Worm (Caenorhabditis elegans) whole organism, L1 larva: ENCODE data around the gene C26F1.1.

ENCODE experiments used
- C16A3.4 ChIP-seq: fragments of 150-350 bp; optimal IDR thresholded peaks from 2 replicates; lab custom pipeline; 2014; ENCODE audit warnings: missing biosample characterization, missing genetic modification characterization
- Y116A8C.19 ChIP-seq: sonication (generic microtip); optimal IDR thresholded peaks from 2 replicates; lab custom pipeline; 2016; ENCODE audit warnings: missing compliant biosample characterization, missing genetic modification characterization, borderline replicate concordance
- aha-1 ChIP-seq: fragments of 150-350 bp; optimal IDR thresholded peaks from 2 replicates; lab custom pipeline; 2014; ENCODE audit warnings: missing biosample characterization, missing genetic modification characterization
- alr-1 ChIP-seq: fragments of 200-800 bp; sonication (Bioruptor generic); optimal IDR thresholded peaks from 2 replicates; lab custom pipeline; 2018; ENCODE audit warnings: borderline replicate concordance, mild to moderate bottlenecking, missing genetic modification characterization, missing compliant biosample characterization
- ceh-82 ChIP-seq, 3 experiments: fragments of 150-350 bp in 1 of 3; sonication (generic microtip) in 2 of 3; optimal IDR thresholded peaks; 2 replicates each; lab custom pipeline; 2014 to 2017; ENCODE audit warnings: missing biosample characterization in 3 of 3, missing genetic modification characterization in 3 of 3
- ceh-88 ChIP-seq: fragments of 200-800 bp; sonication (Bioruptor generic); IDR thresholded peaks from 2 replicates; pipeline ENCODE4 v1.3.6; 2022; ENCODE audit warnings: missing genetic modification characterization, missing compliant biosample characterization
- ceh-90 ChIP-seq: sonication (generic microtip); optimal IDR thresholded peaks from 2 replicates; lab custom pipeline; 2016; ENCODE audit warnings: missing genetic modification characterization, missing compliant biosample characterization
- ces-1 ChIP-seq: fragments of 150-350 bp; optimal IDR thresholded peaks from 2 replicates; lab custom pipeline; 2014; ENCODE audit warnings: missing biosample characterization, missing genetic modification reagents, missing genetic modification characterization
- efl-3 ChIP-seq: fragments of 200-800 bp; sonication (Bioruptor generic); optimal IDR thresholded peaks from 2 replicates; lab custom pipeline; 2018; ENCODE audit warnings: mild to moderate bottlenecking, missing genetic modification characterization, missing compliant biosample characterization
- egl-13 ChIP-seq: sonication (generic microtip); optimal IDR thresholded peaks from 2 replicates; lab custom pipeline; 2016; ENCODE audit warnings: missing genotype, missing genetic modification reagents, missing genetic modification characterization, missing compliant biosample characterization
- elt-2 ChIP-seq: sonication (generic microtip); optimal IDR thresholded peaks from 2 replicates; lab custom pipeline; 2016; ENCODE audit warnings: missing genetic modification characterization, mild to moderate bottlenecking, inconsistent platforms, missing compliant biosample characterization, missing genetic modification reagents
- fkh-10 ChIP-seq: sonication (generic microtip); optimal IDR thresholded peaks from 2 replicates; lab custom pipeline; 2017; ENCODE audit warnings: missing biosample characterization, missing genetic modification reagents, missing genetic modification characterization
- fkh-8 ChIP-seq: sonication (generic microtip); optimal IDR thresholded peaks from 2 replicates; lab custom pipeline; 2016; ENCODE audit warnings: mild to moderate bottlenecking, missing genetic modification characterization, missing compliant biosample characterization
- fos-1 ChIP-seq: fragments of 150-350 bp; optimal IDR thresholded peaks from 2 replicates; lab custom pipeline; 2014; ENCODE audit warnings: missing biosample characterization, missing genetic modification characterization
- grh-1 ChIP-seq: fragments of 200-800 bp; sonication (Bioruptor generic); IDR thresholded peaks from 2 replicates; pipeline ENCODE4 v1.3.6; 2022; ENCODE audit warnings: missing genetic modification reagents, missing genetic modification characterization, missing compliant biosample characterization
- hlh-17 ChIP-seq: fragments of 200-800 bp; sonication (Bioruptor generic); optimal IDR thresholded peaks from 2 replicates; lab custom pipeline; 2018; ENCODE audit warnings: missing genetic modification characterization, mild to moderate bottlenecking, missing compliant biosample characterization, moderate library complexity, borderline replicate concordance
- hlh-4 ChIP-seq: sonication (generic microtip); optimal IDR thresholded peaks from 2 replicates; lab custom pipeline; 2016; ENCODE audit warnings: mild to moderate bottlenecking, missing genetic modification characterization, missing compliant biosample characterization
- hpl-2 ChIP-seq: fragments of 150-350 bp; optimal IDR thresholded peaks from 2 replicates; lab custom pipeline; 2014; ENCODE audit warnings: missing biosample characterization, missing genetic modification reagents, missing genetic modification characterization
- irx-1 ChIP-seq: sonication (generic microtip); optimal IDR thresholded peaks from 2 replicates; lab custom pipeline; 2016; ENCODE audit warnings: missing genetic modification characterization, missing compliant biosample characterization
- isw-1 ChIP-seq: fragments of 200-800 bp; sonication (Bioruptor generic); IDR thresholded peaks from 2 replicates; pipeline ENCODE4 v1.3.6; 2022; ENCODE audit warnings: missing genetic modification characterization, missing compliant biosample characterization
- jun-1 ChIP-seq: fragments of 150-350 bp; optimal IDR thresholded peaks from 2 replicates; lab custom pipeline; 2014; ENCODE audit warnings: missing biosample characterization, missing genetic modification reagents, missing genetic modification characterization
- lin-15B ChIP-seq: fragments of 150-350 bp; sonication (generic microtip); optimal IDR thresholded peaks from 3 replicates; lab custom pipeline; 2014; ENCODE audit warnings: missing biosample characterization, missing genetic modification characterization
- lin-35 ChIP-seq, 2 experiments: fragments of 150-350 bp; optimal IDR thresholded peaks; 2 replicates each; lab custom pipeline; 2014; ENCODE audit warnings: missing biosample characterization in 2 of 2, missing genetic modification characterization in 2 of 2, missing genetic modification reagents in 2 of 2
- lir-3 ChIP-seq: sonication (generic microtip); optimal IDR thresholded peaks from 2 replicates; lab custom pipeline; 2016; ENCODE audit warnings: mild to moderate bottlenecking, missing genetic modification characterization, moderate library complexity, missing compliant biosample characterization; ENCODE audit not compliant: poor library complexity
- lsy-2 ChIP-seq, 2 experiments: fragments of 150-350 bp; optimal IDR thresholded peaks; 2 replicates each; lab custom pipeline; 2014; ENCODE audit warnings: missing biosample characterization in 2 of 2, missing genetic modification characterization in 2 of 2
- mdl-1 ChIP-seq, 2 experiments: fragments of 150-350 bp; optimal IDR thresholded peaks; 2 replicates each; lab custom pipeline; 2014 to 2017; ENCODE audit warnings: missing biosample characterization in 2 of 2, missing genetic modification characterization in 2 of 2, inconsistent platforms in 1 of 2
- mef-2 ChIP-seq: fragments of 150-350 bp; optimal IDR thresholded peaks from 2 replicates; lab custom pipeline; 2014; ENCODE audit warnings: missing biosample characterization, missing genetic modification characterization
- mep-1 ChIP-seq: fragments of 150-350 bp; optimal IDR thresholded peaks from 2 replicates; lab custom pipeline; 2014; ENCODE audit warnings: missing biosample characterization, missing genetic modification characterization
- nhr-11 ChIP-seq: fragments of 150-350 bp; optimal IDR thresholded peaks from 2 replicates; lab custom pipeline; 2014; ENCODE audit warnings: missing biosample characterization, missing genetic modification characterization
- nhr-12 ChIP-seq: sonication (generic microtip); optimal IDR thresholded peaks from 2 replicates; lab custom pipeline; 2017; ENCODE audit warnings: missing biosample characterization, missing genetic modification characterization
- nhr-19 ChIP-seq: fragments of 200-800 bp; sonication (Bioruptor generic); conservative IDR thresholded peaks from 2 replicates; pipeline ENCODE4 v1.3.6; 2022; ENCODE audit warnings: missing genetic modification characterization, missing compliant biosample characterization
- nhr-20 ChIP-seq: sonication (generic microtip); optimal IDR thresholded peaks from 2 replicates; lab custom pipeline; 2016; ENCODE audit warnings: mild to moderate bottlenecking, missing genetic modification characterization, missing compliant biosample characterization
- nhr-28 ChIP-seq: fragments of 150-350 bp; optimal IDR thresholded peaks from 2 replicates; lab custom pipeline; 2014; ENCODE audit warnings: missing biosample characterization, missing genetic modification characterization
- nhr-71 ChIP-seq: sonication (generic microtip); optimal IDR thresholded peaks from 2 replicates; lab custom pipeline; 2016; ENCODE audit warnings: mild to moderate bottlenecking, missing genetic modification characterization, moderate library complexity, missing compliant biosample characterization
- nhr-76 ChIP-seq: sonication (generic microtip); optimal IDR thresholded peaks from 2 replicates; lab custom pipeline; 2017; ENCODE audit warnings: missing biosample characterization, missing genetic modification characterization
- nhr-77 ChIP-seq: fragments of 150-350 bp; optimal IDR thresholded peaks from 2 replicates; lab custom pipeline; 2014; ENCODE audit warnings: missing biosample characterization, missing genetic modification characterization
- nhr-84 ChIP-seq: sonication (generic microtip); optimal IDR thresholded peaks from 2 replicates; lab custom pipeline; 2017; ENCODE audit warnings: missing biosample characterization, missing genetic modification characterization
- pax-3 ChIP-seq: fragments of 200-800 bp; sonication (Bioruptor generic); optimal IDR thresholded peaks from 2 replicates; lab custom pipeline; 2018; ENCODE audit warnings: mild to moderate bottlenecking, missing genetic modification characterization, moderate library complexity, missing compliant biosample characterization
- rnt-1 ChIP-seq: sonication (generic microtip); optimal IDR thresholded peaks from 2 replicates; lab custom pipeline; 2016; ENCODE audit warnings: mild to moderate bottlenecking, missing genetic modification characterization, moderate library complexity, missing compliant biosample characterization
- snu-23 ChIP-seq: sonication (generic microtip); optimal IDR thresholded peaks from 2 replicates; lab custom pipeline; 2016; ENCODE audit warnings: missing genetic modification characterization, missing compliant biosample characterization
- sox-4 ChIP-seq: sonication (generic microtip); optimal IDR thresholded peaks from 2 replicates; lab custom pipeline; 2016; ENCODE audit warnings: missing genetic modification characterization, missing compliant biosample characterization
- sptf-1 ChIP-seq: fragments of 150-350 bp; optimal IDR thresholded peaks from 2 replicates; lab custom pipeline; 2014; ENCODE audit warnings: missing biosample characterization, missing genetic modification characterization
- sup-37 ChIP-seq: fragments of 200-800 bp; sonication (Bioruptor generic); optimal IDR thresholded peaks from 2 replicates; lab custom pipeline; 2018; ENCODE audit warnings: mild to moderate bottlenecking, missing genetic modification characterization, missing compliant biosample characterization
- swsn-7 ChIP-seq: sonication (generic microtip); optimal IDR thresholded peaks from 2 replicates; lab custom pipeline; 2016; ENCODE audit warnings: missing genetic modification characterization, missing compliant biosample characterization
- tbx-2 ChIP-seq: sonication (generic microtip); optimal IDR thresholded peaks from 2 replicates; lab custom pipeline; 2016; ENCODE audit warnings: missing genetic modification characterization, missing compliant biosample characterization
- tlp-1 ChIP-seq: fragments of 150-350 bp; optimal IDR thresholded peaks from 2 replicates; lab custom pipeline; 2014; ENCODE audit warnings: missing biosample characterization, missing genetic modification characterization
- unc-130 ChIP-seq: fragments of 150-350 bp; optimal IDR thresholded peaks from 2 replicates; lab custom pipeline; 2017; ENCODE audit warnings: missing biosample characterization, missing genetic modification characterization, inconsistent platforms
- unc-30 ChIP-seq: sonication (generic microtip); optimal IDR thresholded peaks from 2 replicates; lab custom pipeline; 2017; ENCODE audit warnings: missing biosample characterization, missing genetic modification characterization
- unc-86 ChIP-seq: sonication (generic microtip); optimal IDR thresholded peaks from 2 replicates; lab custom pipeline; 2016; ENCODE audit warnings: missing genetic modification characterization, missing compliant biosample characterization
- unc-98 ChIP-seq: fragments of 200-800 bp; sonication (Bioruptor generic); IDR thresholded peaks from 2 replicates; pipeline ENCODE4 v1.3.6; 2022; ENCODE audit warnings: missing genetic modification characterization, missing compliant biosample characterization
- vab-15 ChIP-seq: sonication (generic microtip); optimal IDR thresholded peaks from 2 replicates; lab custom pipeline; 2017; ENCODE audit warnings: missing genotype, mild to moderate bottlenecking, missing genetic modification characterization, missing compliant biosample characterization
- xbp-1 ChIP-seq: sonication (generic microtip); optimal IDR thresholded peaks from 2 replicates; lab custom pipeline; 2016; ENCODE audit warnings: missing genetic modification characterization, missing compliant biosample characterization
- ztf-11 ChIP-seq, 2 experiments: sonication (generic microtip); optimal IDR thresholded peaks; 2 replicates each; lab custom pipeline; 2016 to 2017; ENCODE audit warnings: missing genetic modification characterization in 2 of 2, missing biosample characterization in 1 of 2, missing compliant biosample characterization in 1 of 2
- ztf-4 ChIP-seq: fragments of 150-350 bp; optimal IDR thresholded peaks from 2 replicates; lab custom pipeline; 2014; ENCODE audit warnings: missing biosample characterization, missing genetic modification characterization

The C26F1.1 gene

ce11 chrV:7820270-7820669 is 35.1 kb downstream of the C26F1.1 start, which contains the start of gene lbp-4:
lbp-4 (plus strand) TSS chrV:7820578.
- TF ChIP-seq rnt-1 (tag; lab: Kevin White, UChicago) (peak; percentile 49), sox-4 (tag; lab: Kevin White, UChicago) (no peak), lin-15B (peak; percentile 26), nhr-11 (tag; lab: Kevin White, UChicago) (no peak), nhr-76 (no peak), unc-30 (no peak), aha-1 (tag; lab: Kevin White, UChicago) (no peak), ztf-4 (tag; lab: Kevin White, UChicago) (no peak), pax-3 (no peak), tbx-2 (tag; lab: Kevin White, UChicago) (peak; percentile 15), ceh-90 (no peak), nhr-12 (tag; lab: Kevin White, UChicago) (no peak), sup-37 (GFP tag; lab: Kevin White, UChicago) (no peak), mep-1 (tag; lab: Kevin White, UChicago) (no peak), C16A3.4 (tag; lab: Kevin White, UChicago) (peak; percentile 83), tlp-1 (tag; lab: Kevin White, UChicago) (no peak), fos-1 (tag; lab: Kevin White, UChicago) (no peak), snu-23 (GFP tag; lab: Kevin White, UChicago) (peak; percentile 37), lin-35 (GFP tag; optimal IDR thresholded peaks at IDR 0.05; lab: Kevin White, UChicago) (peak; percentile 44 to 78), fkh-8 (tag; lab: Kevin White, UChicago) (peak; percentile 7), jun-1 (tag; lab: Kevin White, UChicago) (no peak), mdl-1 (tag; optimal IDR thresholded peaks at IDR 0.05; lab: Kevin White, UChicago) (no peak), nhr-20 (peak; percentile 54), isw-1 (GFP tag; lab: Robert Waterston, UW) (no peak), lsy-2 (tag; optimal IDR thresholded peaks at IDR 0.05; lab: Kevin White, UChicago) (peak; percentile 1 to 81), xbp-1 (tag; lab: Kevin White, UChicago) (peak; percentile 49), egl-13 (tag; lab: Kevin White, UChicago) (no peak), efl-3 (GFP tag; lab: Kevin White, UChicago) (no peak), hpl-2 (no peak), nhr-71 (peak; percentile 54), nhr-19 (no peak), hlh-4 (tag; lab: Kevin White, UChicago) (no peak), nhr-84 (no peak), ceh-88 (no peak), Y116A8C.19 (tag; lab: Kevin White, UChicago) (no peak), irx-1 (tag; lab: Kevin White, UChicago) (no peak), unc-98 (GFP tag; lab: Robert Waterston, UW) (no peak), elt-2 (tag; lab: Kevin White, UChicago) (no peak), ztf-11 (tag; optimal IDR thresholded peaks at IDR 0.05; lab: Kevin White, UChicago) (peak in 1 of 2 experiments; percentile 33), unc-130 (tag; lab: Kevin White, UChicago) (peak; percentile 63), nhr-77 (tag; lab: Kevin White, UChicago) (peak; percentile 23), mef-2 (tag; lab: Kevin White, UChicago) (no peak), lir-3 (tag; lab: Kevin White, UChicago) (peak; percentile 40), unc-86 (tag; lab: Kevin White, UChicago) (no peak), ceh-82 (tag; optimal IDR thresholded peaks at IDR 0.05; lab: Kevin White, UChicago) (peak in 1 of 3 experiments; percentile 30), hlh-17 (GFP tag; lab: Kevin White, UChicago) (no peak), vab-15 (tag; lab: Kevin White, UChicago) (peak; percentile 86), fkh-10 (no peak), alr-1 (no peak), ces-1 (no peak), grh-1 (no peak), nhr-28 (tag; lab: Kevin White, UChicago) (no peak), sptf-1 (tag; lab: Kevin White, UChicago) (no peak), swsn-7 (peak; percentile 23)
